Worm (Caenorhabditis elegans) whole organism, midembryonic: ENCODE measurements around the gene C15F1.2.

Experiments
- T22C8.4 ChIP-seq: fragments of 200-800 bp; sonication (Bioruptor generic); IDR thresholded peaks from 2 replicates; pipeline ENCODE4 v1.3.6; 2022; ENCODE audit warnings: missing genetic modification characterization, missing compliant biosample characterization
- cog-1 ChIP-seq: sonication (generic microtip); optimal IDR thresholded peaks from 2 replicates; lab custom pipeline; 2016; ENCODE audit warnings: missing genetic modification characterization, missing compliant biosample characterization
- ztf-29 ChIP-seq: fragments of 200-800 bp; sonication (Bioruptor generic); IDR thresholded peaks from 2 replicates; pipeline ENCODE4 v1.3.6; 2022; ENCODE audit warnings: missing genetic modification reagents, missing genetic modification characterization, missing compliant biosample characterization

DNA sequence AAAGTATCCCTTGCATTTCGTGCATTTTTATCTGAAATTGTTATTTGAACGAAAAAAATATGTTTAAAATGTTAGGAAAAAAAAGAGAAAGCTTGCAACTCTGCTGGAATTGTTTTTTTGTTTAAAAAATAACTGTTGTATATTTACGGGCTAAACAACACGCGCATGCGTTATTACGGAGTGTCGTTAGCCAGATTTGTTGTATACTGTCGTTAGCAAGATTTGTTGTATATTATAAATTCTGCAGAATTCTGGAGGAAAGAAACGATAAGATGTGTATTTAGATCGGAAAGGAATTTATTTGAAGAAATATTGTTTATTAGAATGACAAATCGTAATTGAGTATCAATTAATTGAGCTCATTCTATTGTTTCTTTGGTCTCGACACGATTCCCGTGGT, 12.1 kb upstream of the C15F1.2 start, which contains the start of gene eif-2Bgamma:
- no peak for TF ChIP-seq ztf-29 (GFP tag; lab: Robert Waterston, UW)
- TF ChIP-seq cog-1: no peak
- no peak for TF ChIP-seq T22C8.4
